Worm (Caenorhabditis elegans) whole organism, L4 larva: ENCODE measurements around the gene sid-5.

Source experiments
- Y48G9A.11 ChIP-seq: fragments of 200-800 bp; sonication (Bioruptor generic); IDR thresholded peaks from 2 replicates; pipeline ENCODE4 v1.3.6; 2022; ENCODE audit warnings: missing genetic modification reagents, missing genetic modification characterization, missing compliant biosample characterization
- ama-1 ChIP-seq: fragments of 150-350 bp; optimal IDR thresholded peaks from 2 replicates; lab custom pipeline; 2014; ENCODE audit warnings: inconsistent platforms, mixed read lengths
- dpl-1 ChIP-seq: fragments of 150-350 bp; optimal IDR thresholded peaks from 2 replicates; lab custom pipeline; 2014; ENCODE audit warnings: missing biosample characterization, missing genetic modification reagents, missing genetic modification characterization
- egl-43 ChIP-seq: fragments of 200-800 bp; sonication (Bioruptor generic); IDR thresholded peaks from 2 replicates; pipeline ENCODE4 v1.3.6; 2022; ENCODE audit warnings: missing genetic modification reagents, missing genetic modification characterization, missing compliant biosample characterization
- mep-1 ChIP-seq: fragments of 150-350 bp; sonication (generic microtip); optimal IDR thresholded peaks from 3 replicates; lab custom pipeline; 2014; ENCODE audit warnings: missing biosample characterization, missing genetic modification characterization
- mes-2 ChIP-seq: sonication (generic microtip); optimal IDR thresholded peaks from 2 replicates; lab custom pipeline; 2016; ENCODE audit warnings: missing genotype, mild to moderate bottlenecking, missing genetic modification characterization, missing compliant biosample characterization; ENCODE audit not compliant: poor library complexity, severe bottlenecking
- nhr-77 ChIP-seq: fragments of 150-350 bp; optimal IDR thresholded peaks from 2 replicates; lab custom pipeline; 2014; ENCODE audit warnings: missing biosample characterization, missing genetic modification characterization
- php-3 ChIP-seq: fragments of 200-800 bp; sonication (Bioruptor generic); IDR thresholded peaks from 2 replicates; pipeline ENCODE4 v1.3.6; 2022; ENCODE audit warnings: missing genetic modification reagents, missing genetic modification characterization, missing compliant biosample characterization
- pqm-1 ChIP-seq: sonication (generic microtip); optimal IDR thresholded peaks from 2 replicates; lab custom pipeline; 2017; ENCODE audit warnings: missing biosample characterization, missing genetic modification characterization
- skn-1 ChIP-seq: fragments of 150-350 bp; optimal IDR thresholded peaks from 2 replicates; lab custom pipeline; 2014; ENCODE audit warnings: missing biosample characterization, missing genetic modification characterization
- snpc-4 ChIP-seq: fragments of 150-350 bp; optimal IDR thresholded peaks from 2 replicates; lab custom pipeline; 2014; ENCODE audit warnings: missing biosample characterization, missing genetic modification characterization
- unc-62 ChIP-seq, 3 experiments: fragments of 150-350 bp in 1 of 3; sonication (generic microtip); optimal IDR thresholded peaks in 2 of 3; peaks in 1 of 3; 1 replicate in 1 of 3; 2 replicates in 2 of 3; lab custom pipeline; 2014 to 2017; ENCODE audit warnings: missing biosample characterization in 3 of 3, missing genetic modification characterization in 3 of 3, missing genetic modification reagents in 3 of 3, missing genotype in 1 of 3
- zfp-2 ChIP-seq: sonication (generic microtip); optimal IDR thresholded peaks from 2 replicates; lab custom pipeline; 2016; ENCODE audit warnings: mild to moderate bottlenecking, missing genetic modification characterization, missing compliant biosample characterization
- zip-2 ChIP-seq: fragments of 150-350 bp; optimal IDR thresholded peaks from 2 replicates; lab custom pipeline; 2014; ENCODE audit warnings: missing biosample characterization, missing genetic modification characterization

DNA sequence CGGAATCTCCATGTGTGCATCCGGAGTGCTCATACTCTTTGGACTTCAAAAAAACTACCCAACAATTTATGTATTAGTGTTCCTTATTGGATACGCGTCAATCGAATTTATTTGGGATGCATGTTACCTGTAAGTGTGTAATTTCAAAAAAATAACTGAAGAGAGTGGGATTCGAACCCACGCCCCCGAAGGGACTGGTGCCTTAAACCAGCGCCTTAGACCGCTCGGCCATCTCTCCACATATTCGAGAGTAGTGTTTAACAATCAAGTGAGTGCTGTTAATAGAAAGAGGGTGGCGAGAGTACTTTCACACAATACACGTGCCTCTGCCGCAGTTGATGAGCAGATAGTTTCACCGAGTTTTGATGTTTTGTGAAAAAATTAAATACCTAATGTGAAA lies 1.6 kb upstream of the sid-5 start:
- TF ChIP-seq mes-2 (tag; lab: Kevin White, UChicago) (peak; percentile 82), mep-1 (tag; lab: Kevin White, UChicago) (peak; percentile 69), unc-62 (GFP tag; optimal IDR thresholded peaks at IDR 0.05 in 1 of 2; lab: Kevin White, UChicago) (no peak), unc-62 (tag; optimal IDR thresholded peaks at IDR 0.05; lab: Kevin White, UChicago) (no peak), ama-1 (lab: Kevin White, UChicago) (no peak), dpl-1 (no peak), egl-43 (GFP tag; lab: Robert Waterston, UW) (no peak; the same call in 1 of the 2 replicates), nhr-77 (no peak), zip-2 (tag; lab: Kevin White, UChicago) (peak; percentile 27), Y48G9A.11 (peak; percentile 61; the same call in 1 of the 2 replicates), pqm-1 (no peak), skn-1 (tag; lab: Kevin White, UChicago) (no peak), snpc-4 (tag; lab: Kevin White, UChicago) (no peak), zfp-2 (peak; percentile 29), php-3 (GFP tag; lab: Robert Waterston, UW) (peak; percentile 75)
